Worm (Caenorhabditis elegans) whole organism, late embryonic: ENCODE results near the gene stc-1.
A peak's percentile ranks its signal among the peaks of the same experiment; 100 is the strongest.

Source experiments
- C08G9.2 ChIP-seq: sonication (generic microtip); optimal IDR thresholded peaks from 2 replicates; lab custom pipeline; 2016; ENCODE audit warnings: mild to moderate bottlenecking, missing genetic modification characterization, moderate library complexity, missing compliant biosample characterization
- C38D4.7 ChIP-seq: fragments of 200-800 bp; sonication (Bioruptor generic); optimal IDR thresholded peaks from 2 replicates; lab custom pipeline; 2018; ENCODE audit warnings: mild to moderate bottlenecking, missing genetic modification characterization, moderate library complexity, missing compliant biosample characterization
- F13H6.1 ChIP-seq: sonication (generic microtip); optimal IDR thresholded peaks from 2 replicates; lab custom pipeline; 2016; ENCODE audit warnings: missing genetic modification characterization, missing compliant biosample characterization
- K09A11.1 ChIP-seq: sonication (generic microtip); optimal IDR thresholded peaks from 2 replicates; lab custom pipeline; 2017; ENCODE audit warnings: antibody characterized with exemption, mild to moderate bottlenecking, missing genetic modification characterization, missing compliant biosample characterization; ENCODE audit not compliant: insufficient read depth
- Y22D7AL.16 ChIP-seq: sonication (generic microtip); optimal IDR thresholded peaks from 2 replicates; lab custom pipeline; 2016; ENCODE audit warnings: missing genetic modification characterization, missing compliant biosample characterization
- ahr-1 ChIP-seq: sonication (generic microtip); optimal IDR thresholded peaks from 2 replicates; lab custom pipeline; 2016; ENCODE audit warnings: missing genetic modification characterization, missing compliant biosample characterization
- ceh-14 ChIP-seq: sonication (generic microtip); optimal IDR thresholded peaks from 2 replicates; lab custom pipeline; 2016; ENCODE audit warnings: missing genotype, missing genetic modification characterization, missing compliant biosample characterization
- ceh-18 ChIP-seq: sonication (generic microtip); optimal IDR thresholded peaks from 2 replicates; lab custom pipeline; 2016; ENCODE audit warnings: missing genetic modification characterization, missing compliant biosample characterization
- ceh-30 ChIP-seq: fragments of 150-350 bp; optimal IDR thresholded peaks from 2 replicates; lab custom pipeline; 2014; ENCODE audit warnings: missing biosample characterization, missing genetic modification characterization
- ceh-31 ChIP-seq: sonication (generic microtip); optimal IDR thresholded peaks from 2 replicates; lab custom pipeline; 2016; ENCODE audit warnings: missing genetic modification characterization, missing compliant biosample characterization
- ceh-34 ChIP-seq: sonication (generic microtip); optimal IDR thresholded peaks from 2 replicates; lab custom pipeline; 2016; ENCODE audit warnings: mild to moderate bottlenecking, missing genetic modification characterization, missing compliant biosample characterization
- ceh-48 ChIP-seq: sonication (generic microtip); optimal IDR thresholded peaks from 2 replicates; lab custom pipeline; 2016; ENCODE audit warnings: missing genetic modification characterization, inconsistent platforms, missing compliant biosample characterization
- ceh-9 ChIP-seq: sonication (generic microtip); optimal IDR thresholded peaks from 2 replicates; lab custom pipeline; 2016; ENCODE audit warnings: mild to moderate bottlenecking, missing genetic modification characterization, inconsistent platforms, missing compliant biosample characterization
- che-1 ChIP-seq: sonication (generic microtip); optimal IDR thresholded peaks from 2 replicates; lab custom pipeline; 2016; ENCODE audit warnings: mild to moderate bottlenecking, missing genetic modification characterization, missing compliant biosample characterization
- dve-1 ChIP-seq: sonication (generic microtip); optimal IDR thresholded peaks from 2 replicates; lab custom pipeline; 2017; ENCODE audit warnings: antibody characterized with exemption, mild to moderate bottlenecking, missing genetic modification characterization, missing compliant biosample characterization
- elt-2 ChIP-seq: sonication (generic microtip); optimal IDR thresholded peaks from 2 replicates; lab custom pipeline; 2016; ENCODE audit warnings: missing genetic modification reagents, missing genetic modification characterization, missing compliant biosample characterization
- ets-4 ChIP-seq: sonication (generic microtip); optimal IDR thresholded peaks from 2 replicates; lab custom pipeline; 2016; ENCODE audit warnings: missing genetic modification characterization, missing compliant biosample characterization
- fkh-10 ChIP-seq: fragments of 150-350 bp; optimal IDR thresholded peaks from 2 replicates; lab custom pipeline; 2014; ENCODE audit warnings: missing biosample characterization, missing genetic modification reagents, missing genetic modification characterization
- fkh-6 ChIP-seq: sonication (generic microtip); optimal IDR thresholded peaks from 2 replicates; lab custom pipeline; 2016; ENCODE audit warnings: missing genetic modification characterization, missing compliant biosample characterization
- gmeb-2 ChIP-seq: sonication (generic microtip); optimal IDR thresholded peaks from 2 replicates; lab custom pipeline; 2016; ENCODE audit warnings: missing genetic modification characterization, inconsistent platforms, missing compliant biosample characterization
- hlh-30 ChIP-seq: sonication (generic microtip); optimal IDR thresholded peaks from 2 replicates; lab custom pipeline; 2017; ENCODE audit warnings: antibody characterized with exemption, missing genetic modification characterization, missing compliant biosample characterization; ENCODE audit not compliant: insufficient read depth
- madf-2 ChIP-seq: sonication (generic microtip); optimal IDR thresholded peaks from 2 replicates; lab custom pipeline; 2017; ENCODE audit warnings: missing genetic modification characterization, missing compliant biosample characterization
- mec-3 ChIP-seq: sonication (generic microtip); optimal IDR thresholded peaks from 2 replicates; lab custom pipeline; 2016; ENCODE audit warnings: borderline replicate concordance, missing genetic modification characterization, missing compliant biosample characterization
- nfya-1 ChIP-seq: sonication (generic microtip); optimal IDR thresholded peaks from 2 replicates; lab custom pipeline; 2017; ENCODE audit warnings: missing genetic modification characterization, mild to moderate bottlenecking, missing compliant biosample characterization, antibody characterized with exemption, moderate library complexity
- odd-2 ChIP-seq: sonication (generic microtip); optimal IDR thresholded peaks from 2 replicates; lab custom pipeline; 2017; ENCODE audit warnings: antibody characterized with exemption, mild to moderate bottlenecking, missing genetic modification characterization, missing compliant biosample characterization
- pag-3 ChIP-seq: sonication (generic microtip); optimal IDR thresholded peaks from 2 replicates; lab custom pipeline; 2016; ENCODE audit warnings: missing compliant biosample characterization, missing genetic modification characterization, borderline replicate concordance
- pat-9 ChIP-seq: fragments of 200-800 bp; sonication (Bioruptor generic); optimal IDR thresholded peaks from 2 replicates; lab custom pipeline; 2018; ENCODE audit warnings: mild to moderate bottlenecking, missing genetic modification characterization, moderate library complexity, missing compliant biosample characterization
- pax-1 ChIP-seq: fragments of 150-350 bp; optimal IDR thresholded peaks from 2 replicates; lab custom pipeline; 2014; ENCODE audit warnings: missing biosample characterization, missing genetic modification characterization
- pha-4 ChIP-seq: fragments of 150-350 bp; optimal IDR thresholded peaks from 2 replicates; lab custom pipeline; 2018; ENCODE audit warnings: missing biosample characterization, missing genetic modification reagents, missing genetic modification characterization
- pros-1 ChIP-seq: fragments of 150-350 bp; optimal IDR thresholded peaks from 2 replicates; lab custom pipeline; 2014; ENCODE audit warnings: missing biosample characterization, missing genetic modification reagents, missing genetic modification characterization
- ref-2 ChIP-seq: sonication (generic microtip); optimal IDR thresholded peaks from 2 replicates; lab custom pipeline; 2016; ENCODE audit warnings: missing genetic modification characterization, missing compliant biosample characterization
- rnt-1 ChIP-seq: sonication (generic microtip); optimal IDR thresholded peaks from 2 replicates; lab custom pipeline; 2016; ENCODE audit warnings: missing genetic modification characterization, missing compliant biosample characterization
- sox-4 ChIP-seq: sonication (generic microtip); optimal IDR thresholded peaks from 2 replicates; lab custom pipeline; 2017; ENCODE audit warnings: mild to moderate bottlenecking, missing genetic modification characterization, inconsistent platforms, missing compliant biosample characterization
- syd-9 ChIP-seq: sonication (generic microtip); optimal IDR thresholded peaks from 2 replicates; lab custom pipeline; 2016; ENCODE audit warnings: mild to moderate bottlenecking, missing genetic modification characterization, moderate library complexity, missing compliant biosample characterization
- tbx-2 ChIP-seq: sonication (generic microtip); optimal IDR thresholded peaks from 2 replicates; lab custom pipeline; 2016; ENCODE audit warnings: missing genetic modification characterization, missing compliant biosample characterization
- ttx-3 ChIP-seq: sonication (generic microtip); optimal IDR thresholded peaks from 2 replicates; lab custom pipeline; 2016; ENCODE audit warnings: missing genetic modification reagents, missing genetic modification characterization, missing compliant biosample characterization
- unc-3 ChIP-seq, 2 experiments: fragments of 200-800 bp in 1 of 2; sonication (Bioruptor generic) in 1 of 2; sonication (generic microtip) in 1 of 2; conservative IDR thresholded peaks in 1 of 2; optimal IDR thresholded peaks in 1 of 2; 2 replicates each; pipeline versions ENCODE4 v1.3.6 to Lab custom; 2016 to 2022; ENCODE audit warnings: missing compliant biosample characterization in 2 of 2, missing genetic modification characterization in 2 of 2, missing genetic modification reagents in 1 of 2
- unc-42 ChIP-seq: sonication (generic microtip); optimal IDR thresholded peaks from 2 replicates; lab custom pipeline; 2016; ENCODE audit warnings: missing genotype, missing genetic modification characterization, missing compliant biosample characterization
- unc-55 ChIP-seq: sonication (generic microtip); optimal IDR thresholded peaks from 2 replicates; lab custom pipeline; 2017; ENCODE audit warnings: missing biosample characterization, missing genetic modification reagents, missing genetic modification characterization
- unc-86 ChIP-seq: sonication (generic microtip); optimal IDR thresholded peaks from 2 replicates; lab custom pipeline; 2016; ENCODE audit warnings: missing genetic modification characterization, missing compliant biosample characterization
- zip-5 ChIP-seq: sonication (generic microtip); optimal IDR thresholded peaks from 2 replicates; lab custom pipeline; 2016; ENCODE audit warnings: missing genetic modification characterization, missing compliant biosample characterization
- ztf-16 ChIP-seq: sonication (generic microtip); optimal IDR thresholded peaks from 2 replicates; lab custom pipeline; 2017; ENCODE audit warnings: missing genetic modification characterization, missing compliant biosample characterization

The stc-1 gene

DNA sequence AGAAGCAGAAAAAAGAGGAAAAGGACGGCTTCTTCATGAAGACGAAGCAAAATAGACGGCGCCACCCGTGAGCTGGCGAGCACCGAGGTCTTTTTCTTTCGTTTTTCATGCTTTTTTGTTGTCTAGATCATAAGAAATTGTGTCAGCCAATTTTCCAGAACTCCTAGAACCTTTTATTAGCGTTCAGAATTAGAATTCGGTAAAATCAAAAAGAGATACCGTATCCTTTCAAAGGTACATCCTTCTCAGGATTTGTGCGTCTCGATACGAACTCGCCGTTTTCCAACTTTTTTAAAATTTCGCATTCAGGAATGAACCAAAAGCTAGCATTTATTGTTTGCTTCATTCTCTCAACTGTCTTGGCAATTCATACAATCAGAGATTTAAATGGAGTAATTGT, 7.1 kb upstream of the stc-1 start, which contains the start of gene F54C9.7:
F54C9.7 (plus strand) TSS at position 301 of the 400 bp plus-strand sequence.
- TF ChIP-seq C38D4.7 (GFP tag; lab: Kevin White, UChicago) = no peak
- TF ChIP-seq pat-9 (tag; lab: Kevin White, UChicago) = no peak

DNA sequence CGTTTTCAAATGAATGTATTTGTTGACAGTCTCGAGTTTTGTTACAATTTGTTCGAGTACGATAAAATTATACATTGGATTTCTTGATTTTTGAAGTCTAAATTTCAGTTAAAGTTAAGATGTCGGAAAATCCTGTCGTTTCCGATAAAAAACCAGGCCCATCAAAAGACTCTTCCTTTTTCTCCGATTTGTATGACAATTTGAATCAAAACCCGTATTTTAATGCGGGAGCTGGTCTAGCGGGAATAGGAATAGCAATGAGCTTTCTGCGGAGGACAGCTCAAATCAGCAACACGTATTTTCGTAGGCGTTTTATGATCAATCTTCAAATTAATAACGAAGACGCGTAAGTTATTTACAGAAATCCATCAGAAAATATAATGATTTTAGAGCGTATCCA, 5.0 kb upstream of the stc-1 start, which contains the start of gene bcs-1:
bcs-1 (plus strand) TSS at position 109 of the 400 bp plus-strand sequence.
- no peak for TF ChIP-seq fkh-10 (GFP tag; lab: Kevin White, UChicago)
- no peak for TF ChIP-seq syd-9
- TF ChIP-seq gmeb-2 (tag; lab: Kevin White, UChicago) = no peak
- TF ChIP-seq, all 69 proteins: peak for 0

DNA sequence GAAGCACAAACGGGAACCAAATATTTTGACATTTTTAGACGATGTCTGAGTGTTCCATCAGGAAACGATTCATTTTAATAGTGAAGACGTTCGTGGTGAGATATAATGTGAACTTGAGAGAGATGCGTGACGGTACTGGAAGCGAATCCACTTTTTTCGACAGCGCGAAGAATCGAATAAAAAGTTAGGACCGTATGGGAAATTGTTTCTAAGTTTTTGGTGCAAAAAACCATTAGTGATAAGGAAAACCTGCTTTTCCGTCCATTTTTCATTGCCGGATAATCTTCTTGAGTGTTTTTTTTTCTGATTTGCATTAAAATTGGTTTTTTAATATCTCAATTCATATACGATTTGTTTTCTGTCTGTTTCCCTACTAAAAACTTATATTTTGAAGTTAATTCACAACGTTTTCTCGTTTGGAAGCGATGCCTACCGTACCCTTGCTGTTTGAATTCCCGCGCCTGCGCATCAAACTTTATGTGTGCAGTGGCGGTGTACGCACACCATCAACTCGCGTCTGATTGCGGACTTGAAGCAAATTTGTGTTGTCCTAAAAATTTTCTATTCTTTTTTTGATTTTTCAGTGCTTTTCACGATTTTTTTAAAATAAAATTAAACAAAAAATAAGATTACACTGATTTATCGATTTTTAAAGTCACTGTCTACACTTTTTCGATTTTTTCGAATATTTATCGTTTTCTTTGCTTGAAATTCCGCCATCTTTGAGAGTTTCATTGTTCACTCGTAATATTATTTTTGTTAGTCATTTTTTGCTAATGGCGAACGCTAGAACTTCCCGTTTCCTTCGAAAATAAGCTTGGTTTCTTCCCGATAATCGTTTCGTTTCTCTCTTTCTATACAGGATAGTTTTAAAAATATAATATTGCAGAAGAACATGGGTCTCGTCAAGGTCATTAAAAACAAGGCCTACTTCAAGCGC, 3.4 kb upstream of the stc-1 start, which contains the start of the genes col-38 and rpl-5:
col-38 (minus strand) TSS at position 51 of the 940 bp plus-strand sequence.
rpl-5 (plus strand) TSS at position 890 of the 940 bp plus-strand sequence.
- TF ChIP-seq nfya-1 = peak; percentile 87
- TF ChIP-seq unc-55 (GFP tag; lab: Kevin White, UChicago) = peak; percentile 56
- TF ChIP-seq pros-1 (tag; lab: Kevin White, UChicago) = peak; percentile 10
- peak; percentile 7 for TF ChIP-seq F13H6.1 (tag; lab: Kevin White, UChicago)
- no peak for TF ChIP-seq mec-3 (tag; lab: Kevin White, UChicago)
- TF ChIP-seq ceh-31 (tag; lab: Kevin White, UChicago) = peak; percentile 74
- TF ChIP-seq hlh-30 (tag; lab: Kevin White, UChicago) = peak; percentile 65
- no peak for TF ChIP-seq zip-5 (tag; lab: Kevin White, UChicago)
- TF ChIP-seq pag-3 (tag; lab: Kevin White, UChicago) = no peak
- peak; percentile 77 for TF ChIP-seq ceh-18 (tag; lab: Kevin White, UChicago)
- TF ChIP-seq ceh-9 (tag; lab: Kevin White, UChicago) = no peak
- no peak for TF ChIP-seq gmeb-2 (tag; lab: Kevin White, UChicago)
- 0 out of 2 replicates have a peak, but pooled peaks have one; percentile 17 for TF ChIP-seq unc-3 (GFP tag; conservative IDR thresholded peaks at IDR 0.05; lab: Robert Waterston, UW)
- no peak for TF ChIP-seq unc-3 (tag; optimal IDR thresholded peaks at IDR 0.05; lab: Kevin White, UChicago)
- peak; percentile 66 for TF ChIP-seq ceh-34 (tag; lab: Kevin White, UChicago)
- peak; percentile 27 for TF ChIP-seq che-1 (tag; lab: Kevin White, UChicago)
- peak; percentile 0 for TF ChIP-seq ceh-48 (tag; lab: Kevin White, UChicago)
- TF ChIP-seq pax-1 (tag; lab: Kevin White, UChicago) = peak; percentile 80
- TF ChIP-seq fkh-10 (GFP tag; lab: Kevin White, UChicago) = no peak
- TF ChIP-seq madf-2 (tag; lab: Kevin White, UChicago) = peak; percentile 29
- peak; percentile 64 for TF ChIP-seq elt-2 (tag; lab: Kevin White, UChicago)
- TF ChIP-seq tbx-2 (tag; lab: Kevin White, UChicago) = peak; percentile 65
- no peak for TF ChIP-seq ahr-1 (tag; lab: Kevin White, UChicago)
- peak; percentile 76 for TF ChIP-seq ceh-30 (tag; lab: Kevin White, UChicago)
- TF ChIP-seq ref-2 (tag; lab: Kevin White, UChicago) = peak; percentile 48
- TF ChIP-seq C08G9.2 = peak; percentile 48
- TF ChIP-seq odd-2 = no peak
- peak; percentile 71 for TF ChIP-seq rnt-1 (tag; lab: Kevin White, UChicago)
- peak; percentile 29 for TF ChIP-seq ttx-3 (tag; lab: Kevin White, UChicago)
- TF ChIP-seq unc-42 (tag; lab: Kevin White, UChicago) = peak; percentile 67
- peak; percentile 46 for TF ChIP-seq ets-4 (tag; lab: Kevin White, UChicago)
- no peak for TF ChIP-seq unc-86
- TF ChIP-seq ztf-16 = no peak
- TF ChIP-seq ceh-14 (tag; lab: Kevin White, UChicago) = no peak
- TF ChIP-seq dve-1 (tag; lab: Kevin White, UChicago) = peak; percentile 68
- no peak for TF ChIP-seq sox-4 (tag; lab: Kevin White, UChicago)
- TF ChIP-seq fkh-6 (tag; lab: Kevin White, UChicago) = no peak
- no peak for TF ChIP-seq K09A11.1 (tag; lab: Kevin White, UChicago)
- TF ChIP-seq Y22D7AL.16 = peak; percentile 26
- no peak for TF ChIP-seq pha-4
